Worm (Caenorhabditis elegans) whole organism, L2 larva: ENCODE measurements around the gene Y37E11B.6.

Experiments
- C34F6.9 ChIP-seq: fragments of 150-350 bp; optimal IDR thresholded peaks from 2 replicates; lab custom pipeline; 2014; ENCODE audit warnings: missing biosample characterization, missing genetic modification characterization
- F13H6.1 ChIP-seq: sonication (generic microtip); optimal IDR thresholded peaks from 2 replicates; lab custom pipeline; 2016; ENCODE audit warnings: missing genetic modification characterization, missing compliant biosample characterization
- R02D3.7 ChIP-seq: fragments of 150-350 bp; optimal IDR thresholded peaks from 2 replicates; lab custom pipeline; 2014; ENCODE audit warnings: missing biosample characterization, missing genetic modification characterization
- ZK546.5 ChIP-seq: sonication (generic microtip); optimal IDR thresholded peaks from 2 replicates; lab custom pipeline; 2017; ENCODE audit warnings: missing biosample characterization, missing genetic modification characterization
- alr-1 ChIP-seq: fragments of 150-350 bp; optimal IDR thresholded peaks from 2 replicates; lab custom pipeline; 2014; ENCODE audit warnings: missing biosample characterization, missing genetic modification characterization
- ama-1 ChIP-seq: fragments of 150-350 bp; optimal IDR thresholded peaks from 2 replicates; lab custom pipeline; 2018; ENCODE audit warnings: inconsistent platforms
- ceh-82 ChIP-seq: fragments of 150-350 bp; optimal IDR thresholded peaks from 2 replicates; lab custom pipeline; 2014; ENCODE audit warnings: missing biosample characterization, missing genetic modification characterization
- crh-2 ChIP-seq: sonication (generic microtip); optimal IDR thresholded peaks from 2 replicates; lab custom pipeline; 2017; ENCODE audit warnings: missing biosample characterization, missing genetic modification characterization
- egl-27 ChIP-seq: sonication (generic microtip); optimal IDR thresholded peaks from 3 replicates; lab custom pipeline; 2017; ENCODE audit warnings: missing biosample characterization, missing genetic modification reagents, missing genetic modification characterization
- elt-1 ChIP-seq: fragments of 150-350 bp; optimal IDR thresholded peaks from 2 replicates; lab custom pipeline; 2014; ENCODE audit warnings: missing biosample characterization, missing genetic modification characterization
- elt-3 ChIP-seq: sonication (generic microtip); optimal IDR thresholded peaks from 2 replicates; lab custom pipeline; 2017; ENCODE audit warnings: missing biosample characterization, missing genetic modification characterization
- fos-1 ChIP-seq: fragments of 150-350 bp; optimal IDR thresholded peaks from 2 replicates; lab custom pipeline; 2014; ENCODE audit warnings: missing biosample characterization, missing genetic modification characterization
- lin-11 ChIP-seq: fragments of 150-350 bp; sonication (generic microtip); optimal IDR thresholded peaks from 2 replicates; lab custom pipeline; 2014; ENCODE audit warnings: missing biosample characterization, missing genetic modification characterization, inconsistent platforms, mixed read lengths
- lin-39 ChIP-seq: fragments of 150-350 bp; optimal IDR thresholded peaks from 2 replicates; lab custom pipeline; 2014; ENCODE audit warnings: missing biosample characterization, missing genetic modification reagents, missing genetic modification characterization
- mab-5 ChIP-seq: fragments of 150-350 bp; optimal IDR thresholded peaks from 2 replicates; lab custom pipeline; 2014; ENCODE audit warnings: missing biosample characterization, missing genetic modification characterization
- nhr-10 ChIP-seq: sonication (generic microtip); optimal IDR thresholded peaks from 2 replicates; lab custom pipeline; 2017; ENCODE audit warnings: missing biosample characterization, missing genetic modification characterization
- nhr-11 ChIP-seq: fragments of 150-350 bp; optimal IDR thresholded peaks from 2 replicates; lab custom pipeline; 2014; ENCODE audit warnings: missing biosample characterization, missing genetic modification characterization
- nhr-129 ChIP-seq: fragments of 150-350 bp; optimal IDR thresholded peaks from 2 replicates; lab custom pipeline; 2014; ENCODE audit warnings: missing biosample characterization, missing genetic modification characterization
- nhr-21 ChIP-seq: fragments of 150-350 bp; optimal IDR thresholded peaks from 2 replicates; lab custom pipeline; 2014; ENCODE audit warnings: missing biosample characterization, missing genetic modification characterization
- nhr-237 ChIP-seq: fragments of 150-350 bp; optimal IDR thresholded peaks from 2 replicates; lab custom pipeline; 2014; ENCODE audit warnings: missing biosample characterization, missing genetic modification characterization
- nhr-6 ChIP-seq: fragments of 150-350 bp; optimal IDR thresholded peaks from 2 replicates; lab custom pipeline; 2014; ENCODE audit warnings: missing biosample characterization, missing genetic modification characterization
- peb-1 ChIP-seq: fragments of 150-350 bp; optimal IDR thresholded peaks from 2 replicates; lab custom pipeline; 2014; ENCODE audit warnings: missing biosample characterization, missing genetic modification characterization
- sem-4 ChIP-seq: fragments of 150-350 bp; optimal IDR thresholded peaks from 2 replicates; lab custom pipeline; 2014; ENCODE audit warnings: missing biosample characterization, missing genetic modification reagents, missing genetic modification characterization
- skn-1 ChIP-seq: sonication (generic microtip); optimal IDR thresholded peaks from 2 replicates; lab custom pipeline; 2017; ENCODE audit warnings: missing biosample characterization, missing genetic modification characterization
- sma-3 ChIP-seq: sonication (generic microtip); optimal IDR thresholded peaks from 2 replicates; lab custom pipeline; 2016; ENCODE audit warnings: missing genetic modification reagents, missing genetic modification characterization, missing compliant biosample characterization
- snpc-4 ChIP-seq: fragments of 150-350 bp; optimal IDR thresholded peaks from 2 replicates; lab custom pipeline; 2014; ENCODE audit warnings: missing biosample characterization, missing genetic modification characterization
- unc-62 ChIP-seq: fragments of 150-350 bp; optimal IDR thresholded peaks from 2 replicates; lab custom pipeline; 2014; ENCODE audit warnings: missing biosample characterization, missing genetic modification reagents, missing genetic modification characterization
- zag-1 ChIP-seq: fragments of 150-350 bp; optimal IDR thresholded peaks from 2 replicates; lab custom pipeline; 2014; ENCODE audit warnings: missing biosample characterization, missing genetic modification characterization
- ztf-1 ChIP-seq: fragments of 200-800 bp; sonication (Bioruptor generic); conservative IDR thresholded peaks from 2 replicates; pipeline ENCODE4 v1.3.6; 2022; ENCODE audit warnings: missing genetic modification characterization, missing compliant biosample characterization

Gene Y37E11B.6

DNA sequence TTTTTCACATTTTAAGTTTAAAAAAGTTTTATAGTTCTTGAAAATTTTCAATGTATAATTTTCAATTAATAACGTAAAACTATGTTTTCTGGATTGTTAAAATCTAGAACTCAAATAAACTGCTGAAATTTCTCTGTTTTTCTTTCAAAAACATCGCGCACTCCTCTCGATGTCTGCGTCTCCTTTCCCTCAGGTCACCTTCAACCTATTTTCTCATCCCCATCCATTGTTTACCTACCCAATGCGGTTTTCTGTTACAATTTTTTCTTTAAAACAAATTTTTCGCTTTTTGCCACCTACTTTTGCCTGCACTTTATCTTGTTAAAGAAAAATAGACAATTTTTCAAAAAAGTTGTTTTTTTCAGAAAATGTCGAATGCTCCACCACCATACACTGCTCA is 34.1 kb upstream of the Y37E11B.6 start, which contains the start of gene ZC416.2:
ZC416.2 (plus strand) TSS at position 366 of the 400 bp plus-strand sequence.
- peak; percentile 9 for TF ChIP-seq F13H6.1 (tag; lab: Kevin White, UChicago)
- no peak for TF ChIP-seq nhr-129 (tag; lab: Kevin White, UChicago)

DNA sequence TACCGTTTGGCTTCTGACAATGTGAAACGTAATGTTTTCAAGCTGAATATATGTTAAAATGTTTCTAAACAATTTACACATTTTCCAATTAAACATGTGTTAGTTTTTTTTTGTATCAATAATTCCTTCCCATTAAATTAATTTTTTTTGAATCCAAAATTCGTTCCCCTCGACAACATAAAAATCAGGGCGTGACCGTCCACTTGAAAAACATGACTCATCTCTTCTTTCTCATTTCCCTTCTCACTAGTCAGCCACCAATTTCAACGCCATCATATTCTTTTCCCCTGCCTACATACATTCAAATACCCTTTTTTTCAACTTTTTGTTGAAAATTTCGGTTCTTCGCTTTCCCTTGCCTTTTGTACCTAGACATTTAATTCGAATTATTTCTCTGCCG is 33.4 kb upstream of the Y37E11B.6 start:
- no peak for TF ChIP-seq crh-2 (tag; lab: Kevin White, UChicago)
- TF ChIP-seq mab-5 (tag; lab: Kevin White, UChicago), result no peak
- TF ChIP-seq egl-27 (tag; lab: Kevin White, UChicago), result no peak
- no peak for TF ChIP-seq unc-62 (GFP tag; lab: Kevin White, UChicago)
- no peak for TF ChIP-seq peb-1 (tag; lab: Kevin White, UChicago)
- no peak for TF ChIP-seq nhr-11 (tag; lab: Kevin White, UChicago)
- no peak for TF ChIP-seq ZK546.5 (tag; lab: Kevin White, UChicago)
- TF ChIP-seq snpc-4 (tag; lab: Kevin White, UChicago), result no peak
- TF ChIP-seq nhr-21 (tag; lab: Kevin White, UChicago), result no peak
- TF ChIP-seq skn-1 (tag; lab: Kevin White, UChicago), result no peak
- no peak for TF ChIP-seq lin-11 (tag; lab: Kevin White, UChicago)
- no peak for TF ChIP-seq nhr-237 (tag; lab: Kevin White, UChicago)
- TF ChIP-seq elt-3, result no peak
- TF ChIP-seq fos-1, result no peak
- TF ChIP-seq lin-39 (tag; lab: Kevin White, UChicago), result no peak
- no peak for TF ChIP-seq nhr-129 (tag; lab: Kevin White, UChicago)
- no peak for TF ChIP-seq sma-3 (GFP tag; lab: Kevin White, UChicago)
- no peak for TF ChIP-seq ceh-82

- no peak for TF ChIP-seq nhr-6 (tag; lab: Kevin White, UChicago)
Observed at ce11 chrIV:3628896-3629641, 30.0 kb upstream of the Y37E11B.6 start.

DNA sequence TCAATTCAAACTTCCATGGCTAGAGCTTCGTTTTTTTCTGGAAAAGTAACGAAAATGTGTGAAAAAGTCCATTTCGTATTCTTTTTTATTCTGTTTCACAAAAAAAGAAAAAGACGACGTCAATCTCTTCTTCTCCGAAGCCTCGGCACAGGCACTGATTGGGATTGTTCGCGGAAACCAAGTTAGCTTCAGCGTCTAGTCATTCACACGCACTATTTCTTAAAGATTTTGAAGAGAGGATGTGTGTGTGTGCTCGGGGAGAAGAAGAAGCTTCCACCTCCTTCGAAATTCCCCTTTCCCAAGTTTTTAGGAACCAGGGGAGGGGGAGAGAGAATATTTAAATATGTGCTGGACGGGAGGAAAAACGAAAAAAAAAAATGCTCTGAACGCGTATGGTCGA is 27.3 kb upstream of the Y37E11B.6 start:
- no peak for TF ChIP-seq ZK546.5 (tag; lab: Kevin White, UChicago)
- no peak for TF ChIP-seq nhr-21 (tag; lab: Kevin White, UChicago)
- no peak for TF ChIP-seq nhr-11 (tag; lab: Kevin White, UChicago)
- no peak for TF ChIP-seq skn-1 (tag; lab: Kevin White, UChicago)
- no peak for TF ChIP-seq lin-11 (tag; lab: Kevin White, UChicago)
- TF ChIP-seq egl-27 (tag; lab: Kevin White, UChicago), result no peak
- peak; percentile 16 for TF ChIP-seq C34F6.9 (tag; lab: Kevin White, UChicago)
- TF ChIP-seq snpc-4 (tag; lab: Kevin White, UChicago), result no peak
- TF ChIP-seq R02D3.7 (tag; lab: Kevin White, UChicago), result no peak

- TF ChIP-seq zag-1 (tag; lab: Kevin White, UChicago) (no peak), sma-3 (GFP tag; lab: Kevin White, UChicago) (no peak), ama-1 (lab: Kevin White, UChicago) (no peak), elt-1 (tag; lab: Kevin White, UChicago) (no peak), alr-1 (no peak)
Observed at ce11 chrIV:3624597-3624996, 25.5 kb upstream of the Y37E11B.6 start, which contains the start of the genes cha-1 and unc-17. TSS of gene cha-1 (minus strand) at chrIV:3624697. TSS of gene unc-17 (minus strand) at chrIV:3624699.

ce11 chrIV:3621805-3622355 is 22.8 kb upstream of the Y37E11B.6 start:
- TF ChIP-seq sem-4, result no peak
- no peak for TF ChIP-seq nhr-237 (tag; lab: Kevin White, UChicago)
- no peak for TF ChIP-seq ztf-1 (GFP tag; lab: Robert Waterston, UW)
- TF ChIP-seq nhr-10 (tag; lab: Kevin White, UChicago), result no peak
- TF ChIP-seq lin-11 (tag; lab: Kevin White, UChicago), result no peak
